Fruit fly (Drosophila melanogaster) whole organism, embryonic: Measurements from ENCODE around the gene UGP.
A peak's percentile ranks its signal among the peaks of the same experiment; 100 is the strongest.

Experiments used
- Atf6 ChIP-seq: fragments of 200-800 bp; sonication (Bioruptor generic); IDR thresholded peaks from 2 replicates; pipeline ENCODE4 v1.3.6; 2022; ENCODE audit warnings: missing biosample characterization, missing genetic modification characterization
- BEAF-32 ChIP-seq: fragments of 200-800 bp; sonication (Bioruptor generic); optimal IDR thresholded peaks from 3 replicates; lab custom pipeline; 2017; ENCODE audit warnings: missing biosample characterization, missing genetic modification characterization, mild to moderate bottlenecking, moderate library complexity, missing genetic modification reagents
- C15 ChIP-seq: fragments of 200-800 bp; sonication (Bioruptor generic); IDR thresholded peaks from 3 replicates; pipeline ENCODE4 v1.3.6; 2022; ENCODE audit warnings: missing biosample characterization, missing genetic modification characterization
- CG10209 ChIP-seq: fragments of 200-800 bp; sonication (Bioruptor generic); optimal IDR thresholded peaks from 3 replicates; lab custom pipeline; 2017; ENCODE audit warnings: missing biosample characterization, mild to moderate bottlenecking, missing genetic modification characterization, missing genetic modification reagents
- CG10565 ChIP-seq: fragments of 200-800 bp; sonication (Bioruptor generic); optimal IDR thresholded peaks from 3 replicates; lab custom pipeline; 2016; ENCODE audit warnings: missing biosample characterization, mild to moderate bottlenecking, missing genetic modification characterization
- CG11085 ChIP-seq: fragments of 200-800 bp; sonication (Bioruptor generic); IDR thresholded peaks from 2 replicates; pipeline ENCODE4 v1.3.6; 2022; ENCODE audit warnings: missing biosample characterization, missing genetic modification characterization
- CG11456 ChIP-seq: fragments of 200-800 bp; sonication (Bioruptor generic); IDR thresholded peaks from 3 replicates; pipeline ENCODE4 v1.3.6; 2022; ENCODE audit warnings: missing biosample characterization, missing genetic modification characterization
- CG17328 ChIP-seq: fragments of 200-800 bp; sonication (Bioruptor generic); IDR thresholded peaks from 2 replicates; pipeline ENCODE4 v1.3.6; 2022; ENCODE audit warnings: missing biosample characterization, missing genetic modification characterization
- CG18011 ChIP-seq: fragments of 200-800 bp; sonication (Bioruptor generic); optimal IDR thresholded peaks from 2 replicates; lab custom pipeline; 2017; ENCODE audit warnings: missing biosample characterization, missing genetic modification characterization, mild to moderate bottlenecking, moderate library complexity, missing genotype
- CG2889 ChIP-seq: fragments of 200-800 bp; sonication (Bioruptor generic); IDR thresholded peaks from 3 replicates; pipeline ENCODE4 v1.3.6; 2022; ENCODE audit warnings: missing biosample characterization, missing genetic modification characterization
- CG30020 ChIP-seq: fragments of 200-800 bp; optimal IDR thresholded peaks from 2 replicates; lab custom pipeline; 2019; ENCODE audit warnings: missing biosample characterization, mild to moderate bottlenecking, missing genetic modification characterization, moderate library complexity
- CG32532 ChIP-seq: fragments of 200-800 bp; sonication (Bioruptor generic); IDR thresholded peaks from 2 replicates; pipeline ENCODE4 v1.3.6; 2022; ENCODE audit warnings: missing biosample characterization, missing genetic modification characterization
- CG3726 ChIP-seq: fragments of 200-800 bp; sonication (Bioruptor generic); IDR thresholded peaks from 3 replicates; pipeline ENCODE4, ENCODE4 v1.3.6; 2022; ENCODE audit warnings: missing biosample characterization, missing genetic modification characterization
- CG4730 ChIP-seq: fragments of 200-800 bp; sonication (Bioruptor generic); IDR thresholded peaks from 2 replicates; pipeline ENCODE4 v1.3.6; 2022; ENCODE audit warnings: missing biosample characterization, missing genetic modification characterization
- CG6272 ChIP-seq: fragments of 200-800 bp; sonication (Bioruptor generic); IDR thresholded peaks from 2 replicates; pipeline ENCODE4 v1.3.6; 2022; ENCODE audit warnings: missing biosample characterization, missing genetic modification characterization
- CG6654 ChIP-seq: fragments of 200-800 bp; sonication (Bioruptor generic); optimal IDR thresholded peaks from 2 replicates; lab custom pipeline; 2017; ENCODE audit warnings: missing biosample characterization, mild to moderate bottlenecking, missing genetic modification characterization
- CG7372 ChIP-seq: fragments of 200-800 bp; sonication (Bioruptor generic); IDR thresholded peaks from 2 replicates; pipeline ENCODE4 v1.3.6; 2022; ENCODE audit warnings: missing biosample characterization, missing genetic modification characterization
- CG7556 ChIP-seq: fragments of 200-800 bp; sonication (Bioruptor generic); optimal IDR thresholded peaks from 2 replicates; lab custom pipeline; 2017; ENCODE audit warnings: missing biosample characterization, mild to moderate bottlenecking, missing genetic modification characterization
- CG7839 ChIP-seq: fragments of 200-800 bp; sonication (Bioruptor generic); optimal IDR thresholded peaks from 3 replicates; lab custom pipeline; 2018; ENCODE audit warnings: missing biosample characterization, mild to moderate bottlenecking, missing genetic modification characterization, moderate library complexity
- CG9932 ChIP-seq: fragments of 200-800 bp; sonication (Bioruptor generic); IDR thresholded peaks from 2 replicates; pipeline ENCODE4 v1.3.6; 2022; ENCODE audit warnings: missing biosample characterization, missing genetic modification characterization
- D ChIP-seq, 2 experiments: fragments of 200-800 bp in 1 of 2; fragments of >200 bp in 1 of 2; sonication (Bioruptor generic) in 1 of 2; optimal IDR thresholded peaks; 2 replicates in 1 of 2; 3 replicates in 1 of 2; lab custom pipeline; 2017; ENCODE audit warnings: mild to moderate bottlenecking in 1 of 2, missing biosample characterization in 1 of 2, missing genetic modification characterization in 1 of 2, missing genetic modification reagents in 1 of 2
- Dad ChIP-seq: fragments of 200-800 bp; sonication (Bioruptor generic); optimal IDR thresholded peaks from 3 replicates; lab custom pipeline; 2016; ENCODE audit warnings: missing biosample characterization, missing genetic modification characterization
- Elba2 ChIP-seq: fragments of 200-800 bp; sonication (Bioruptor generic); optimal IDR thresholded peaks from 3 replicates; lab custom pipeline; 2016; ENCODE audit warnings: missing biosample characterization, missing genetic modification characterization
- H15 ChIP-seq: fragments of 200-800 bp; sonication (Bioruptor generic); IDR thresholded peaks from 3 replicates; pipeline ENCODE4 v1.3.6; 2022; ENCODE audit warnings: missing biosample characterization, missing genetic modification characterization
- Hey ChIP-seq: fragments of 200-800 bp; sonication (Bioruptor generic); optimal IDR thresholded peaks from 3 replicates; lab custom pipeline; 2018; ENCODE audit warnings: missing biosample characterization, mild to moderate bottlenecking, missing genetic modification characterization
- Hmr ChIP-seq: fragments of 200-800 bp; sonication (Bioruptor generic); optimal IDR thresholded peaks from 3 replicates; lab custom pipeline; 2017; ENCODE audit warnings: mild to moderate bottlenecking, missing biosample characterization, missing genetic modification reagents, missing genetic modification characterization
- Lhr ChIP-seq: fragments of 200-800 bp; sonication (Bioruptor generic); optimal IDR thresholded peaks from 3 replicates; lab custom pipeline; 2017; ENCODE audit warnings: mild to moderate bottlenecking, missing biosample characterization, missing genetic modification reagents, missing genetic modification characterization
- Meics ChIP-seq: fragments of 200-800 bp; sonication (Bioruptor generic); optimal IDR thresholded peaks from 2 replicates; lab custom pipeline; 2017; ENCODE audit warnings: missing biosample characterization, mild to moderate bottlenecking, missing genetic modification characterization
- Nf-YC ChIP-seq: fragments of 200-800 bp; optimal IDR thresholded peaks from 3 replicates; lab custom pipeline; 2019; ENCODE audit warnings: missing biosample characterization, mild to moderate bottlenecking, missing genetic modification characterization, moderate library complexity
- Optix ChIP-seq: fragments of 200-800 bp; sonication (Bioruptor generic); IDR thresholded peaks from 3 replicates; pipeline ENCODE4 v1.3.6; 2022; ENCODE audit warnings: missing biosample characterization, missing genetic modification characterization
- PHDP ChIP-seq: fragments of 200-800 bp; sonication (Bioruptor generic); optimal IDR thresholded peaks from 3 replicates; lab custom pipeline; 2018; ENCODE audit warnings: missing biosample characterization, mild to moderate bottlenecking, missing genetic modification characterization, moderate library complexity
- Ssrp ChIP-seq: fragments of 200-800 bp; sonication (Bioruptor generic); optimal IDR thresholded peaks from 2 replicates; lab custom pipeline; 2018; ENCODE audit warnings: missing biosample characterization, mild to moderate bottlenecking, missing genetic modification characterization, moderate library complexity
- al ChIP-seq: fragments of 200-800 bp; sonication (Bioruptor generic); IDR thresholded peaks from 2 replicates; pipeline ENCODE4 v1.3.6; 2022; ENCODE audit warnings: missing biosample characterization, missing genetic modification characterization
- bigmax ChIP-seq: fragments of 200-800 bp; sonication (Bioruptor generic); optimal IDR thresholded peaks from 2 replicates; lab custom pipeline; 2018; ENCODE audit warnings: missing biosample characterization, mild to moderate bottlenecking, missing genetic modification characterization
- btn ChIP-seq: fragments of 200-800 bp; sonication (Bioruptor generic); optimal IDR thresholded peaks from 2 replicates; lab custom pipeline; 2016; ENCODE audit warnings: missing biosample characterization, missing genetic modification characterization
- crp ChIP-seq, 2 experiments: fragments of 200-800 bp; sonication (Bioruptor generic); optimal IDR thresholded peaks; 2 replicates in 1 of 2; 3 replicates in 1 of 2; lab custom pipeline; 2017; ENCODE audit warnings: missing biosample characterization in 2 of 2, missing genetic modification characterization in 2 of 2, mild to moderate bottlenecking in 1 of 2, moderate library complexity in 1 of 2
- en ChIP-seq: fragments of 200-800 bp; sonication (Bioruptor generic); optimal IDR thresholded peaks from 2 replicates; lab custom pipeline; 2016; ENCODE audit warnings: missing biosample characterization, missing genetic modification characterization
- knrl ChIP-seq: fragments of 200-800 bp; sonication (Bioruptor generic); IDR thresholded peaks from 3 replicates; pipeline ENCODE4 v1.3.6; 2022; ENCODE audit warnings: missing biosample characterization, missing genetic modification characterization; ENCODE audit not compliant: partially characterized antibody
- pros ChIP-seq: fragments of 200-800 bp; sonication (Bioruptor generic); optimal IDR thresholded peaks from 3 replicates; lab custom pipeline; 2019; ENCODE audit warnings: missing biosample characterization, mild to moderate bottlenecking, missing genetic modification characterization, moderate library complexity
- pzg ChIP-seq: fragments of 200-800 bp; sonication (Bioruptor generic); optimal IDR thresholded peaks from 3 replicates; lab custom pipeline; 2018; ENCODE audit warnings: missing biosample characterization, mild to moderate bottlenecking, missing genetic modification characterization, moderate library complexity
- sc ChIP-seq, 3 experiments: fragments of >200 bp in 2 of 3; fragments of 200-800 bp in 1 of 3; sonication (Bioruptor generic) in 1 of 3; optimal IDR thresholded peaks; 2 replicates in 2 of 3; 3 replicates in 1 of 3; lab custom pipeline; 2017; ENCODE audit warnings: mild to moderate bottlenecking in 1 of 3, missing biosample characterization in 1 of 3, missing genetic modification characterization in 1 of 3, missing genetic modification reagents in 1 of 3
- shn ChIP-seq: fragments of 200-800 bp; sonication (Bioruptor generic); optimal IDR thresholded peaks from 3 replicates; lab custom pipeline; 2016; ENCODE audit warnings: missing biosample characterization, missing genetic modification characterization
- so ChIP-seq: fragments of 200-800 bp; sonication (Bioruptor generic); IDR thresholded peaks from 3 replicates; pipeline ENCODE4 v1.3.6; 2022; ENCODE audit warnings: missing biosample characterization, missing genetic modification characterization
- sob ChIP-seq: fragments of 200-800 bp; sonication (Bioruptor generic); IDR thresholded peaks from 2 replicates; pipeline ENCODE4 v1.3.6; 2022; ENCODE audit warnings: missing biosample characterization, missing genetic modification characterization
- tgo ChIP-seq: fragments of 200-800 bp; sonication (Bioruptor generic); IDR thresholded peaks from 3 replicates; pipeline ENCODE4 v1.3.6; 2022; ENCODE audit warnings: missing biosample characterization, missing genetic modification characterization
- trem ChIP-seq: fragments of 200-800 bp; optimal IDR thresholded peaks from 3 replicates; lab custom pipeline; 2019; ENCODE audit warnings: missing biosample characterization, mild to moderate bottlenecking, missing genetic modification characterization, moderate library complexity
- unc-4 ChIP-seq: fragments of 200-800 bp; sonication (Bioruptor generic); IDR thresholded peaks from 2 replicates; pipeline ENCODE4 v1.3.6; 2022; ENCODE audit warnings: missing biosample characterization, missing genetic modification characterization; ENCODE audit not compliant: partially characterized antibody
- wek ChIP-seq: fragments of 200-800 bp; sonication (Bioruptor generic); optimal IDR thresholded peaks from 3 replicates; lab custom pipeline; 2018; ENCODE audit warnings: missing biosample characterization, mild to moderate bottlenecking, missing genetic modification characterization, moderate library complexity
- wor ChIP-seq: fragments of 200-800 bp; sonication (Bioruptor generic); IDR thresholded peaks from 2 replicates; pipeline ENCODE4 v1.3.6; 2022; ENCODE audit warnings: missing biosample characterization, missing genetic modification characterization

UGP gene

DNA sequence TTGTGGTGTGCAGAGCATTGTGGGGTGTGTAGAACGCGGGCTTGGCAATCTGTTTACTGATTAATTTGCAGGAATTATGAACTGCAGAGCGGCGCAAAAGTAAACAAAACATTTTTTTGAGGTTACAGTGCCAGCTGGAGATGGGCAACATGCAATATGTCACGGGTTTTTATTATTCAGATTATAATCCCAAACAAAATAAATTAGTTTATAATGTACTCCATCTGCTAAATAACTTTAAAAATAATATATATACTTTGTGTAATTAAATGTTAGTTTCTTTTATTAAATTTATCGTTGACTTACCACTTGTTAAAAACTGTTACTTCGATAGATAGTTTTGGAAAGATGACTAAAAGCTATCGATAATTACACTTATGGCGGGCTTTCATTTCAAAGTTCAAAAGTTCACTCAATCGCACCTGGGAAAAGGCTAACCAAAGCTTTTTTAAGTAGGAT, 12.2 kb upstream of the UGP start, which contains the start of gene Fdx1 (continued):
- TF ChIP-seq CG11085 (GFP tag; lab: Robert Waterston, UW) (no peak), CG32532 (GFP tag; lab: Robert Waterston, UW) (peak; percentile 15; the same call in 1 of the 2 replicates), Optix (GFP tag; lab: Robert Waterston, UW) (no peak), Elba2 (GFP tag; lab: Kevin White, UChicago) (no peak), pros (GFP tag; lab: Kevin White, UChicago) (no peak), H15 (0 out of 3 replicates have a peak, but pooled peaks have one; percentile 41), crp (GFP tag; optimal IDR thresholded peaks at IDR 0.05; lab: Kevin White, UChicago) (peak in 1 of 2 experiments; percentile 8), Dad (GFP tag; lab: Kevin White, UChicago) (no peak), Hmr (GFP tag; lab: Kevin White, UChicago) (no peak), bigmax (peak; percentile 97), Hey (tag; lab: Kevin White, UChicago) (no peak), CG17328 (peak; percentile 68), BEAF-32 (GFP tag; lab: Kevin White, UChicago) (peak; percentile 65), unc-4 (GFP tag; lab: Robert Waterston, UW) (peak; percentile 70), CG10565 (GFP tag; lab: Kevin White, UChicago) (no peak), CG3726 (GFP tag; lab: Robert Waterston, UW) (no peak), Lhr (GFP tag; lab: Kevin White, UChicago) (no peak), CG7556 (GFP tag; lab: Kevin White, UChicago) (peak; percentile 8), wek (GFP tag; lab: Kevin White, UChicago) (no peak), shn (GFP tag; lab: Kevin White, UChicago) (no peak), Nf-YC (tag; lab: Kevin White, UChicago) (peak; percentile 52), tgo (peak; percentile 28; the same call in 2 of the 3 replicates), CG2889 (no peak), btn (no peak), wor (GFP tag; lab: Robert Waterston, UW) (no peak), Atf6 (GFP tag; lab: Robert Waterston, UW) (peak; percentile 59), CG6654 (GFP tag; lab: Kevin White, UChicago) (no peak), CG30020 (tag; lab: Kevin White, UChicago) (no peak), sob (0 out of 2 replicates have a peak, but pooled peaks have one; percentile 48), CG7372 (GFP tag; lab: Robert Waterston, UW) (peak; percentile 30; the same call in 1 of the 2 replicates), knrl (GFP tag; lab: Robert Waterston, UW) (peak; percentile 53; the same call in 2 of the 3 replicates), pzg (GFP tag; lab: Kevin White, UChicago) (peak; percentile 45), CG6272 (GFP tag; lab: Robert Waterston, UW) (peak; percentile 31; the same call in 1 of the 2 replicates), Ssrp (no peak), so (0 out of 3 replicates have a peak, but pooled peaks have one; percentile 27), C15 (GFP tag; lab: Robert Waterston, UW) (no peak), CG4730 (GFP tag; lab: Robert Waterston, UW) (no peak), al (GFP tag; lab: Robert Waterston, UW) (peak; percentile 12; the same call in 1 of the 2 replicates), Meics (peak; percentile 42), en (GFP tag; lab: Kevin White, UChicago) (no peak), CG9932 (GFP tag; lab: Robert Waterston, UW) (peak; percentile 71), D (optimal IDR thresholded peaks at IDR 0.05; lab: Kevin White, UChicago) (no peak), D (GFP tag; optimal IDR thresholded peaks at IDR 0.05; lab: Kevin White, UChicago) (no peak), trem (tag; lab: Kevin White, UChicago) (peak; percentile 34), PHDP (tag; lab: Kevin White, UChicago) (peak; percentile 31), CG18011 (GFP tag; lab: Kevin White, UChicago) (no peak), CG11456 (0 out of 3 replicates have a peak, but pooled peaks have one; percentile 27), sc (optimal IDR thresholded peaks at IDR 0.05; lab: Kevin White, UChicago) (no peak), sc (GFP tag; optimal IDR thresholded peaks at IDR 0.05; lab: Kevin White, UChicago) (no peak), CG7839 (tag; lab: Kevin White, UChicago) (peak; percentile 32), CG10209 (no peak)
